Fruit fly (Drosophila melanogaster) whole organism, prepupa: Measurements from ENCODE around the gene CG34327.

Experiments used
- CG11762 ChIP-seq: fragments of 200-800 bp; sonication (Bioruptor generic); optimal IDR thresholded peaks from 3 replicates; lab custom pipeline; 2016; ENCODE audit warnings: missing biosample characterization, missing genetic modification characterization; ENCODE audit not compliant: insufficient read depth
- CG16779 ChIP-seq: fragments of 200-800 bp; sonication (Bioruptor generic); optimal IDR thresholded peaks from 3 replicates; lab custom pipeline; 2017; ENCODE audit warnings: missing biosample characterization, mild to moderate bottlenecking, missing genetic modification characterization
- CG3032 ChIP-seq: fragments of 200-800 bp; optimal IDR thresholded peaks from 2 replicates; lab custom pipeline; 2019; ENCODE audit warnings: missing biosample characterization, mild to moderate bottlenecking, missing genetic modification characterization, moderate library complexity
- CG8319 ChIP-seq: fragments of 200-800 bp; sonication (Bioruptor generic); optimal IDR thresholded peaks from 3 replicates; lab custom pipeline; 2016; ENCODE audit warnings: missing biosample characterization, missing genetic modification characterization
- Ets21C ChIP-seq: fragments of 200-800 bp; sonication (Bioruptor generic); optimal IDR thresholded peaks from 3 replicates; lab custom pipeline; 2016; ENCODE audit warnings: missing biosample characterization, missing genetic modification characterization
- spab ChIP-seq: fragments of 200-800 bp; sonication (Bioruptor generic); optimal IDR thresholded peaks from 2 replicates; lab custom pipeline; 2017; ENCODE audit warnings: missing biosample characterization, mild to moderate bottlenecking, missing genetic modification characterization, missing genetic modification reagents
- ss ChIP-seq, 2 experiments: fragments of 200-800 bp; sonication (Bioruptor generic); optimal IDR thresholded peaks; 2 replicates in 1 of 2; 3 replicates in 1 of 2; lab custom pipeline; 2017 to 2018; ENCODE audit warnings: mild to moderate bottlenecking in 2 of 2, missing biosample characterization in 2 of 2, missing genetic modification characterization in 2 of 2, moderate library complexity in 1 of 2

DNA sequence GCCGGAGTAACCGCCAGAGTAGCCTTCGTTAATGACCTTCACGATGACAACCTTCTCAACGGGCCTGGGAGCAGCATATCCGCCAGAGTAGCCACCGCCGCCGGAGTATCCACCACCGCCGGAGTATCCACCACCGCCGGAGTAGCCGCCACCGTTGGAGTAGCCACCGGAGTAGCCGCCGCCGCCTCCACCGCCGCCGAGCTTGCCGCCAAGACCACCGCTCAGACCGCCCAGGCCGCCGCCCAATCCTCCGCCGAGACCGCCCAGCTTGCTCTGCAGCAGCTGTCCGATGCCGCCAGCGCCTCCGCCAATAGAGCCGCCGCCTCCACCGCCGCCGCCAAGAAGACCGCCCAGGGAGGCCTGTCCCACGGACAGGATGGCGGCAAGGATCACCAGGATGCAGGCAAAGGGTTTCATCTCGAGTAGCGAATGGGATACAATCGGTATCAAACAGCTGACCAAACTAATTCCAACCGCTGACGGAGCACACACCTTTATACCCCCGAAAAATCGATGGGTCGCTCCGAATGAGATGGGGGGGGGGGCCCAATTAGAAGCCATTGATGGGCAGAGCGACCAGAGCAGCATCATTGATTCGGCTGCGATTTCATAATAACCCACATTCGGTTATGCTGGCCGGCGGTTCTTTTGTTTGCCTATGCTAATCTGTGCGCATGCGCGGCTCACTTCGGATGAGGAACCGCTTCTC, 2.5 kb upstream of the CG34327 start:
- TF ChIP-seq CG3032 (tag; lab: Kevin White, UChicago), result no peak
- no peak for TF ChIP-seq CG11762 (GFP tag; lab: Kevin White, UChicago)
- no peak for TF ChIP-seq Ets21C (GFP tag; lab: Kevin White, UChicago)
- no peak for TF ChIP-seq CG8319 (GFP tag; lab: Kevin White, UChicago)
- TF ChIP-seq CG16779 (tag; lab: Kevin White, UChicago), result no peak
- TF ChIP-seq spab (GFP tag; lab: Kevin White, UChicago), result no peak
- no peak for TF ChIP-seq ss (GFP tag; optimal IDR thresholded peaks at IDR 0.05; lab: Kevin White, UChicago)
